Worm (Caenorhabditis elegans): Measurements from ENCODE around the gene F57B7.2.
"Not testable (repeated sequence)": the region's sequence is repeated elsewhere in the genome, so short reads cannot be mapped to it uniquely, and the experiment has no call there.

- TF ChIP-seq tra-1 (GFP tag; IDR thresholded peaks at IDR 0.05); nhr-11 (tag; optimal IDR thresholded peaks at IDR 0.05); lin-39 (tag; optimal IDR thresholded peaks at IDR 0.05); dmd-9 (GFP tag; IDR thresholded peaks at IDR 0.05); spr-1 (tag; optimal IDR thresholded peaks at IDR 0.05); zfp-2 (tag; optimal IDR thresholded peaks at IDR 0.05): not testable (repeated sequence)
Observed at ce11 chrV:11475638-11476037, 32.2 kb upstream of the F57B7.2 start, which contains the start of gene T11F9.7.
